Fruit fly (Drosophila melanogaster): Measurements from ENCODE around the gene MnM.

DNA sequence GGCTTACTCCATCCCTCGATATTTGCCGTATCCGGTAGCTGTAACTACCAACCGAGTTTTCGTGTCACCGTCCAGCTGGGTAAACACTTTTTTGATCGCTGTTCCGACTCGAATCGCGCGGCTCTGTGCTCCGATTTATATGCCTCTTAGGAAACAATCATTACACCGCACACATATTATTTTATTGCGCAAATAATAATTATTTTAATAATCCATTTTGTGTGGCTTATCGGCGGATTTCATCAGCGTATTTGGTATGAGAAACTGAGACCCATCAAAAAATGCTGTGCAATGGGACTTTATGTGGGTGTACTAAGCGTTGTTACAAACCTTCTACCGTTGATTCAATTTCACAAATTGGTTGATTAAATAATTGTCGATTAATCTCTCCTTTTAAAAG, 24.7 kb upstream of the MnM start, which contains the start of gene CG32271:
- no peak for TF ChIP-seq gfzf (GFP tag; optimal IDR thresholded peaks at IDR 0.05)
- no peak for TF ChIP-seq Dfd (GFP tag; optimal IDR thresholded peaks at IDR 0.05)
- no peak for TF ChIP-seq CG6813 (GFP tag; optimal IDR thresholded peaks at IDR 0.05)
- no peak for TF ChIP-seq h (optimal IDR thresholded peaks at IDR 0.05)
- TF ChIP-seq D (optimal IDR thresholded peaks at IDR 0.05), result no peak
- no peak for TF ChIP-seq D (GFP tag; optimal IDR thresholded peaks at IDR 0.05)
- TF ChIP-seq D19A (tag; optimal IDR thresholded peaks at IDR 0.05), result no peak
- TF ChIP-seq CG13894 (tag; optimal IDR thresholded peaks at IDR 0.05), result no peak
- TF ChIP-seq Dll (GFP tag; IDR thresholded peaks at IDR 0.05; ENCODE audit: partially characterized antibody), result no peak
- TF ChIP-seq CG12299 (tag; optimal IDR thresholded peaks at IDR 0.05), result no peak
- TF ChIP-seq psq (GFP tag; optimal IDR thresholded peaks at IDR 0.05), result no peak
- TF ChIP-seq kni (GFP tag; optimal IDR thresholded peaks at IDR 0.05), result no peak
- TF ChIP-seq ham (GFP tag; IDR thresholded peaks at IDR 0.05), result no peak
- TF ChIP-seq hth (optimal IDR thresholded peaks at IDR 0.05), result no peak
- no peak for TF ChIP-seq CG6689 (GFP tag; IDR thresholded peaks at IDR 0.05)
